Fruit fly (Drosophila melanogaster) whole organism, larva: ENCODE results near the gene Prdm13.
"Not testable (repeated sequence)": the region's sequence is repeated elsewhere in the genome, so short reads cannot be mapped to it uniquely, and the experiment has no call there.

Experiments
- noc ChIP-seq: fragments of 200-800 bp; sonication (Bioruptor generic); optimal IDR thresholded peaks from 3 replicates; lab custom pipeline; 2019; ENCODE audit warnings: missing biosample characterization, mild to moderate bottlenecking, missing genetic modification characterization, moderate library complexity

Gene Prdm13

DNA sequence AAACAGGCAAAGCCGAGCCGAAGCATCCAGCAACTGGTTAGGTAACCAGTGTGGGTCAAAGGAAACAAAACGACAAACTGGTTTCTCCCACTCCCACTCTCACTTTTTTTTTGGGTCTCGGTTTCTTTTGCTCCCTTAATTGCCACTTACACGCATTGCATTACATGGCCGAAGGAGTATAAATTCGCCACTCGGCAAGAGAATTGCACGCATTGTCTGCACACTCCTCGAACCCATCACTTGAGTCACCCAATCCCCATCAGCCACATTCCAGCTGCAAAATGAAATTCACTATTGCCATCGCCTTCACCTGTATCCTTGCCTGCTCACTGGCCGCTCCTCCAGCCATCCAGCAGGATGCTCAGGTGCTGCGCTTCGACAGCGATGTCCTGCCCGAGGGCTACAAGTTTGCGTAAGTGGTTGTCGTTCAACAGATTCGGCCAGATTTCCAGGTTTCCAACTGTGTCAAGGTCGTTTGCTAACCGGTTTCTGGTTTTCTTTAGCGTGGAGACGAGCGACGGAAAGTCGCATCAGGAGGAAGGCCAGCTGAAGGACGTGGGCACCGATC is 19.7 kb upstream of the Prdm13 start, which contains the start of gene Lcp65Ad:
Gene Lcp65Ad (plus strand): TSS at position 208 of the 568 bp plus-strand sequence.
- no peak for TF ChIP-seq noc (tag; lab: Kevin White, UChicago)

DNA sequence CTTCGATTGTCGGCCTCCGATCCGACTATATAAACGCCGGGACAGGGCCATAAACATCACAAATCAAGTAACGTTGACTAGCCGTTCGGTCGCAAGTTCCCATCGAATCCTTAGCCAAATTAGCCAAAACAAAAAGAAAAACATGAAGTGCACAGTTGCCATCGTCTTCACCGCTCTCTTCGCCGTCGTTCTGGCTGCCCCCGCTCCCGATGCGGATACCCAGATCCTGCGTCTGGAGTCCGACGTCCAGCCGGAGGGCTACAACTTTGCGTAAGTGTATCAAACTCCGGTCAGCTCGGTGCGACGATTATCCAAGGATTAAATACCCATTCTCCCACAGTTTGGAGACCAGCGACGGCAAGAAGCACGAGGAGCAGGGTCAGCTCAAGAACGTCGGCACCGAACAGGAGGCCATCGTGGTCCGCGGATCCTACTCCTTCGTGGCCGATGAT is 18.1 kb upstream of the Prdm13 start, which contains the start of gene Lcp65Ac:
Gene Lcp65Ac (plus strand): TSS at position 51 of the 452 bp plus-strand sequence.
- TF ChIP-seq noc (tag; lab: Kevin White, UChicago), result no peak

DNA sequence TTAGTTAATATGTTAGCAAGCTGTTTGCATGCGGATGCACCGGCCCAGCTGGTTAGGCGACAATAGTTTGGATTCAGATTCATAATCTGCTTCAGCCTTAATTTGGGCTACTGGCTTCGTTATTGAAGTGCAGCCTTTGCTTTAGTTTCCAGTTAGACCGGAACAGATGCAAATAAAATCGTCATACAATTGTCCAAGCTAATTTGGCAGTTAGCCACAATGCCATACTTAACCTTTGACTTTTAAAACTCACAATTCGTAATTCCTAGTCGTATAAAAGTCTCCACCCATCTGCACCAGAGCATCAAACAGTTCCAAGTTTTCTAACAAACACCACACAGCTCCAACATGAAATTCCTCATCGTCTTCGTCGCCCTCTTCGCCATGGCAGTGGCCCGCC is 16.6 kb upstream of the Prdm13 start, which contains the start of gene Lcp65Ab2:
Gene Lcp65Ab2 (plus strand): TSS at position 301 of the 400 bp plus-strand sequence.
- TF ChIP-seq noc (tag; lab: Kevin White, UChicago), result not testable (repeated sequence)

DNA sequence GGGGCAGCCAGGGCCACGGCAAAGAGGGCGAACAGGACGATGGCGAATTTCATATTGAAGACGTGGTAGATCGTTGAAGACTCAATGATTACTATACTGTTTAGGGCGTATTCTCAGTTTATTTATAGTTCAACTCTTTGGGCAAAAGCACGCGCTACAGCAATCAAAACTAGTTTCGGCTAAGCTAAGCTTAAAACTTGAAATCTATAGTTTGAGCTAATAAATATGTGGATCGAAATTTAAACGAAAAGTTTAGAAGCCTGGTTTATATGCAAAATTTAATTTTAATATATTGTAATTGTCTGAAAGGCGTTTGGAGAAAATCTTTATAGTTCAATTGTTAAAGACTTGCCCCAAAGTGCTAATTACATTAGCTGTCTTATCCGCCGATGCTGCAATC is 15.0 kb upstream of the Prdm13 start, which contains the start of gene Cpr65Ax1:
Gene Cpr65Ax1 (minus strand): TSS at position 101 of the 400 bp plus-strand sequence.
- not testable (repeated sequence) for TF ChIP-seq noc (tag; lab: Kevin White, UChicago)

DNA sequence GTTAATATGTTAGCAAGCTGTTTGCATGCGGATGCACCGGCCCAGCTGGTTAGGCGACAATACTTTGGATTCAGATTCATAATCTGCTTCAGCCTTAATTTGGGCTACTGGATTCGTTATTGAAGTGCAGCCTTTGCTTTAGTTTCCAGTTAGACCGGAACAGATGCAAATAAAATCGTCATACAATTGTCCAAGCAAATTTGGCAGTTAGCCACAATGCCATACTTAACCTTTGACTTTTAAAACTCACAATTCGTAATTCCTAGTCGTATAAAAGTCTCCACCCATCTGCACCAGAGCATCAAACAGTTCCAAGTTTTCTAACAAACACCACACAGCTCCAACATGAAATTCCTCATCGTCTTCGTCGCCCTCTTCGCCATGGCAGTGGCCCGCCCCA is 13.7 kb upstream of the Prdm13 start, which contains the start of gene Lcp65Ab1:
Gene Lcp65Ab1 (plus strand): TSS at position 301 of the 400 bp plus-strand sequence.
- TF ChIP-seq noc (tag; lab: Kevin White, UChicago), result not testable (repeated sequence)

DNA sequence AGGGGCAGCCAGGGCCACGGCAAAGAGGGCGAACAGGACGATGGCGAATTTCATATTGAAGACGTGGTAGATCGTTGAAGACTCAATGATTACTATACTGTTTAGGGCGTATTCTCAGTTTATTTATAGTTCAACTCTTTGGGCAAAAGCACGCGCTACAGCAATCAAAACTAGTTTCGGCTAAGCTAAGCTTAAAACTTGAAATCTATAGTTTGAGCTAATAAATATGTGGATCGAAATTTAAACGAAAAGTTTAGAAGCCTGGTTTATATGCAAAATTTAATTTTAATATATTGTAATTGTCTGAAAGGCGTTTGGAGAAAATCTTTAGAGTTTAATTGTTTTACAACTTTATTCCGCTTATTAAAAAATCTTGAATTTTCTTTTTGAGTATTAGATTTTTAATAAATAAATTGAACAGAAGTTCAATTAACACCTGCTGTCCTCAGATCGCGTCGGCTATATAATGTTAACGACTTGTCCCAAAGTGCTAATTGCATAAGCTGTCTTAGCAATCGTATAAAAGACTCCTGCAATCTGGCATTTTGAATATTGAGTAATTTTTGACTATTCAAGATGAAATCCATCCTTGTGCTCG is 12.1 kb upstream of the Prdm13 start, which contains the start of the genes Cpr65Ax2 and Lcp65Aa:
Gene Cpr65Ax2 (minus strand): TSS at position 101 of the 598 bp plus-strand sequence.
Gene Lcp65Aa (plus strand): TSS at position 548 of the 598 bp plus-strand sequence.
- not testable (repeated sequence) for TF ChIP-seq noc (tag; lab: Kevin White, UChicago)

DNA sequence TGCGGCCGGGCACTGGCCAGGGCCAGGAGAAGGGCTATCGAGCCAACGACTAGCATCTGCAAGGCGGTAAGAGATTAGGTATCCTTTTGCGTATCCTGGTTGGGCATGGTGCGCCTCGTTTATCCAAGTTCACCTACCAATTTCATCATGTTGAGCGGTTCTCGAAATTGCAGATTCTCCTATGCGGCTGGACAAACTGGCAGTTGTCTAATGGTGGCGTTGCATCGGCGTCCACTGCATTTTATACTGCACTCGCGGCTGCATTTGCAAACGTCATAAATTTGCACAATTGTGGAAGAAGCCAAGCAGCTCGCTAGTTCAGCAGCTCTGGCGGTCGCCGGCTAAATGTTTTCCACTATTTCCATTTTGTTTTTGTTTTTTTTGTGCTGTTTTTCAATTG is 10.4 kb upstream of the Prdm13 start, which contains the start of gene Acp65Aa:
Gene Acp65Aa (minus strand): TSS at position 215 of the 400 bp plus-strand sequence.
- no peak for TF ChIP-seq noc (tag; lab: Kevin White, UChicago)

DNA sequence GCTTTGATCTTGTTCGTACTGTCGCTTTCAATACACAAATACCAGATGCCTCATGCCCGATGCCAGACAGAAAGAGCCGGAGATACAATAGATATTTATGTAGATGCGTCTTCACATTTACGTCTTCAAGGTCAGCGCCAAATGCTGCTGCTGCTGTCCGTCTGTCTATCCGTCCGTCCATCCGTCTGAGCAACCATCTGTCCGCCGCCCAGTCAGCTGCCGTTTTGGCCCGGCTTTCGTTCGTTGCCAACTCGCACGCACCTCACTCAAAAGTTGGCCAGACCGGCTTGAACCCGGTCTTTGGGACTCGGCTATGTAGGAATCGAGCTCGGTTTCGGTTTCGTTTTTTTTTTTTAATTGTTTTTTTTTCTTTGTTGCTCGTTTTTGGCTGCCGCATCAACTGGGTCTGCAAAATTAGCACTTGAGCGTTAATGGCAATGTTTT is 8.0 kb upstream of the Prdm13 start:
- no peak for TF ChIP-seq noc (tag; lab: Kevin White, UChicago)

DNA sequence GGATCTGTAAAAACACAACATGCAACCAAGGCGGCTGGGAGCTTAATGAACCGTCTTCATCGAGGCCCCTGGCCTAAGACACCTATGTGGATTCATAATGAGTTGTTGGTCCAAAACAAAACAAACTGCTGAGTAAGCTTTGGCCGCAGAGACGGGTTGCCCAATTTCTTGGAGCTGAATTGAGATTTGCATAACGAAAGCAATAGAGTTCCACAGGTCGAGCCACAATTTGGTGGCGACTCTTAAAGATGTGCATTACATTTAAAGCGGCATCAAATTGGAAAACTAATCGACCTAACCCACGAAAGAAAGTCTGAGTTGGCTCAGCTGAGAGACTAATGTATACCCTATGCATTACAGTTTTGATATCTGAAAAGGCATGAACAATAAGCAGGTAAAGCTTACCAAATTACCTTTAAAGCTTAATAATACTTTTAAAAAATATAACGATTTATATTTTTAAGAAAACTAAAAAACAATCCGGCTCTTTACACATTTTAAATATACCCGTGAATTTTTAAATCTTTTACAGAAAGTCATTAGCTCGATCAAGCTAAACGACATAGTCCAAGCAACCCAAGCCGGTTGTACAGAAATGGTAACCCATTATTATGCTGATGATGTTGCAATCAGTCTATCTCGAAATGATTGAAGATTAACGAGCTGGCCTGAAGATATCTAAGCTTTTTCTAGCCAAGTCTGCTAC is 5.4 kb upstream of the Prdm13 start, which contains the start of gene CG13297:
Gene CG13297 (minus strand): TSS at position 51 of the 706 bp plus-strand sequence.
- TF ChIP-seq noc (tag; lab: Kevin White, UChicago), result peak; percentile 15

DNA sequence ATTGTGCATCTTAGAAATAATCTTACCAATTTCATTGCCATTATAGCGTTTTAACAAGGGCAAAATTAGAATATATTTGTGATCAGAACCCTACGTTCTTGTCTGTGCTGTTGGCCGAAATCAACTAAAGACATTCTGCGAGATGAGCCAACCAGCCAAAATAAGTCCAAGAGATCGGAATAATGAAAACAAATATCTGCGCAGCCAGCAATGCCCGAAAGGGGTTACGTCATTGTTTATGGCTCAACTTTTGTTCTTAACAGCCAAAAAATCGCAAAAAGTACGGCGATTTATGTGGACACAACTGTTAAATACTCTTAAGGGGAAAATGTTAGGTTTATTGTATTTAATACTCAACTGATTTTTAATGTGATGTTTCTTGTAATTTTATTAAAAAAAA is 4.4 kb upstream of the Prdm13 start, which contains the start of gene Cpr65Ay:
Gene Cpr65Ay (minus strand): TSS at position 101 of the 400 bp plus-strand sequence.
- TF ChIP-seq noc (tag; lab: Kevin White, UChicago), result no peak

DNA sequence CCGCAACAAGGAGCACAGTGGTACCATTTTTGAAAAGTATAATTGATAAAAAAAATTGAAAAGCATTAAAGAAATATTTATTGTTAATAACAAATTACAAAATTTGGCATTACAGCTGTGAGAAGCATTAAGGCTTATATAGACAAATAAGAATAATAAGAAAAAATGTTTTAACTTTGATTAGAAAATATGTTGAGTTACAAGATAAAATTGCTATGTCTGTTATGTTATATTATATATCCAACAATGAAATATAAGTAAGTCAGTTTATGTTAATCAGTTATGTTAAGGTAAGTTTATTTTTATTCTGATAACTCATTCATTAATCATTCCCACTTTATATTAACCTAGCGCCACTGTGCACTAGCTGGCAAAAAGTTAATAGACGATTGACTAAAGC is 3.1 kb upstream of the Prdm13 start:
- TF ChIP-seq noc (tag; lab: Kevin White, UChicago), result no peak

DNA sequence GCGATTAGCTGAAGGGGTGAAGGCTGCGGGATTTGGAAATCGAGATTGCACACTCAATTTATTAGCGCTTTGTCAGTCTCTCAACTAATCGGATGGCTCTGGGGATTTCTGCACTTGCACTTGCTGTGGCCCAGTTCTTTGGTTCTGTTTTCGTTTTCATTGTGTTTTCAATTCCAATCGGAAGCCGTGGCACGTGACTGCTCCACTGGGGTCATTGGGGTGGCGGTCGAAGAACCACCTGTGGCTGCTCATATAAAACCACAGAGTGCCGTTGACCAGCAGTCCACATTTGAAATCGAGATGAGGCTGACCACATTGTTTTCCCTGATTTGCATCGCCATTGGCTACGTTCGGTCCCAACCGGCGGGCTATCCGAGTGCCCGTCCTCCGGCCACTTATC is 2.4 kb upstream of the Prdm13 start, which contains the start of gene Cpr65Az:
Gene Cpr65Az (plus strand): TSS at position 301 of the 400 bp plus-strand sequence.
- no peak for TF ChIP-seq noc (tag; lab: Kevin White, UChicago)

DNA sequence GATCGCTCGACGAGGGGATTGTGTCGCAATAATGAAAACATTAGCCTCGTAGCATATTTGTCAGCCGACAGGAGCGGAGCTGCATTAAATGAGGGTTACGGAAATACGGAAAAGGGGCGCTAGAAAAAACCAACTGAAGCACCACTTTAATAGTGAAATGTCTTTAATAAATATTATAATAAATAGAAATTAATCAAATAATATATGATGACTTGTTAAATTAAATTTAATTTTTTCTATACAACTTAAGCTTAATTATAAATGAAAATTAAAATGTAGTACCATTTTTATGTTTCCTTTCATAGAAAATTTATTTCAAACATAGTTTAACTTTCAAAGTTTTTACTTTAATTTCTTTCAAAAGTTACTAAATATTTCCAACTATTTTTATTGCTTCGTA is 930 bp upstream of the Prdm13 start:
- no peak for TF ChIP-seq noc (tag; lab: Kevin White, UChicago)

DNA sequence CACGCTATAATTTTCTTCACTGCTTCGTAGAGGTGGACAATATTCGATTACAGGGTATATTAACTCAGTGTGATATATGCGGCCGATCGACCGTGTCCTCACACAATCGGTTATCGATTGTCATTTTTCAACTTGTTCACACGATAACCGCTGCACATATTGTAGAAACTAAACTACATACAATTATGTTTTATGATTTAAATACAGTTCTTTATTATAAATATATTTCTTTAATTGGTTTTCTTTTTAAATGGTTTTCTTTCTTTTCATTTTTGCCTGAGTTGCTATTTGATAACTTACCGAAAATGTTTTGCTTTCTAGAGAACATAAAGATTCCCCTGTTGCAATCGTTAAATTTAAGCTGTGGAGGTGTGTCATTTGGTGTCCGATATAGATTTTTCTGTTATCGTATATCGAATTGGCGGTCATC is 10.9 kb downstream of the Prdm13 start, which contains the start of the genes fmt and CG7376:
Gene fmt (minus strand): TSS at position 55 of the 430 bp plus-strand sequence.
Gene CG7376 (plus strand): TSS at position 423 of the 430 bp plus-strand sequence.
- no peak for TF ChIP-seq noc (tag; lab: Kevin White, UChicago)

DNA sequence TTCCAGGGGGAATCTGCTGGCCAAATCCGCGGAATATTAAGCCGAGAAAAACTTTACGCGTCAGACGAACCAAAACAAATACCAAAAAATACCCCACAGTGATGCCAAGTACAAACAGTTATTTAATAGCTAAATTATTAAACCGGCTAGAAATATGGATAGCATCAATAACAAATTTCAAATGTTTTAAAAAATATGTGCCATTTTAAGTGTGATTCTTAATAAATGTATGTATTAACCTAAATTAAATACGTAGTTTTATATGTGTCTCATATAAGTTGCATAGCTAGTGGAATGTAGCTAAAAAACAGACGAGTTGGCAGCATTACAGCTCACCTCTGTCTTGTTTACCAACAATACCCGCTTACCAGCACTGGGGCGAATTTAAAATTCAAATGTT is 18.8 kb downstream of the Prdm13 start, which contains the start of gene CG10274:
Gene CG10274 (minus strand): TSS at position 54 of the 400 bp plus-strand sequence.
- no peak for TF ChIP-seq noc (tag; lab: Kevin White, UChicago)
